Worm (Caenorhabditis elegans): Measurements from ENCODE around the gene C14C6.13.

- TF ChIP-seq ets-7 (tag; optimal IDR thresholded peaks at IDR 0.05) = no peak
- TF ChIP-seq ceh-36 (tag; optimal IDR thresholded peaks at IDR 0.05) = no peak
- no peak for TF ChIP-seq scrt-1 (GFP tag; IDR thresholded peaks at IDR 0.05)
- no peak for TF ChIP-seq F13C5.2 (tag; optimal IDR thresholded peaks at IDR 0.05)
- no peak for TF ChIP-seq hmbx-1 (tag; optimal IDR thresholded peaks at IDR 0.05)
- TF ChIP-seq ama-1 (optimal IDR thresholded peaks at IDR 0.05) = no peak
- TF ChIP-seq tbx-37 (GFP tag; conservative IDR thresholded peaks at IDR 0.05) = no peak
- no peak for TF ChIP-seq hmg-4 (GFP tag; optimal IDR thresholded peaks at IDR 0.05)
- TF ChIP-seq pes-1 (GFP tag; IDR thresholded peaks at IDR 0.05) = no peak
- no peak for TF ChIP-seq hnd-1 (tag; optimal IDR thresholded peaks at IDR 0.05)
- TF ChIP-seq B0310.2 (tag; optimal IDR thresholded peaks at IDR 0.05) = no peak
Observed at ce11 chrV:598626-599025, 24.1 kb upstream of the C14C6.13 start.

All from whole organism, early embryonic.